Worm (Caenorhabditis elegans) whole organism, L1 larva: ENCODE measurements around the gene col-149.

ENCODE experiments used
- C34B4.2 ChIP-seq: sonication (generic microtip); optimal IDR thresholded peaks from 2 replicates; lab custom pipeline; 2017; ENCODE audit warnings: mild to moderate bottlenecking, missing genetic modification characterization, missing compliant biosample characterization
- ceh-8 ChIP-seq: fragments of 200-800 bp; sonication (Bioruptor generic); optimal IDR thresholded peaks from 2 replicates; lab custom pipeline; 2018; ENCODE audit warnings: mild to moderate bottlenecking, missing genetic modification characterization, moderate library complexity, missing compliant biosample characterization
- dsc-1 ChIP-seq: sonication (generic microtip); optimal IDR thresholded peaks from 2 replicates; lab custom pipeline; 2016; ENCODE audit warnings: mild to moderate bottlenecking, missing genetic modification characterization, missing compliant biosample characterization
- lin-39 ChIP-seq: fragments of 150-350 bp; optimal IDR thresholded peaks from 2 replicates; lab custom pipeline; 2014; ENCODE audit warnings: missing biosample characterization, missing genetic modification reagents, missing genetic modification characterization
- mep-1 ChIP-seq: fragments of 150-350 bp; optimal IDR thresholded peaks from 2 replicates; lab custom pipeline; 2014; ENCODE audit warnings: missing biosample characterization, missing genetic modification characterization
- nhr-237 ChIP-seq: fragments of 150-350 bp; optimal IDR thresholded peaks from 2 replicates; lab custom pipeline; 2014; ENCODE audit warnings: missing biosample characterization, missing genetic modification characterization
- nhr-90 ChIP-seq: sonication (generic microtip); optimal IDR thresholded peaks from 2 replicates; lab custom pipeline; 2016; ENCODE audit warnings: mild to moderate bottlenecking, missing genetic modification characterization, missing compliant biosample characterization; ENCODE audit not compliant: poor library complexity
- pag-3 ChIP-seq: sonication (generic microtip); optimal IDR thresholded peaks from 2 replicates; lab custom pipeline; 2017; ENCODE audit warnings: missing genetic modification characterization, mild to moderate bottlenecking, missing compliant biosample characterization, antibody characterized with exemption, borderline replicate concordance; ENCODE audit not compliant: insufficient read depth
- pqm-1 ChIP-seq: sonication (generic microtip); optimal IDR thresholded peaks from 3 replicates; lab custom pipeline; 2017; ENCODE audit warnings: missing biosample characterization, missing genetic modification characterization
- tlp-1 ChIP-seq: fragments of 150-350 bp; optimal IDR thresholded peaks from 2 replicates; lab custom pipeline; 2014; ENCODE audit warnings: missing biosample characterization, missing genetic modification characterization
- unc-86 ChIP-seq: sonication (generic microtip); optimal IDR thresholded peaks from 2 replicates; lab custom pipeline; 2016; ENCODE audit warnings: missing genetic modification characterization, missing compliant biosample characterization
- ztf-4 ChIP-seq: fragments of 150-350 bp; optimal IDR thresholded peaks from 2 replicates; lab custom pipeline; 2014; ENCODE audit warnings: missing biosample characterization, missing genetic modification characterization

DNA sequence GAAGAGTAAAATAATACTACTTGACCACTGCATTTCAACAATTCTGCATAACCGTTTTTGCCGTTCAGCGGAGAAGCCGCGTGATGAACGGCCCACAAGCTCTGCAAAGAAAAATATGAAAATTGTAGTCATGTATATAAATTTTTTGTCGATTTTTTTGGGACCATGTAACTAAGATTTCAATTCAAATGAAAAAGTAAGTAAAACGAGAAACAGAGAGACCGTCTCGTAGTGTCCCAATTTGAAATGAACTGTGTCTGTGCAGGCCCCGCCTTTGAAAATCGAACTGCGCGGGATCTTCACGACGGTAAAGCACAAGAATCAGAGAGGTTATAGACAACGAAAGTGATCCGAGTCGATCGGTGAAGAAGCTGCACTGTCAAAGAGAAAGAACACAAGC, 39.3 kb upstream of the col-149 start, which contains the start of gene crm-1:
- TF ChIP-seq tlp-1 (tag; lab: Kevin White, UChicago) (no peak), nhr-90 (no peak), pag-3 (tag; lab: Kevin White, UChicago) (no peak), nhr-237 (tag; lab: Kevin White, UChicago) (no peak), ceh-8 (GFP tag; lab: Kevin White, UChicago) (no peak), mep-1 (tag; lab: Kevin White, UChicago) (no peak), C34B4.2 (tag; lab: Kevin White, UChicago) (no peak), dsc-1 (no peak), ztf-4 (tag; lab: Kevin White, UChicago) (no peak), unc-86 (no peak), lin-39 (tag; lab: Kevin White, UChicago) (no peak), pqm-1 (no peak)
